Fruit fly (Drosophila melanogaster) whole organism, adult: ENCODE measurements around the gene Gr22c.
A peak's percentile ranks its signal among the peaks of the same experiment; 100 is the strongest.

Experiments
- CG1620 ChIP-seq: fragments of 200-800 bp; sonication (Bioruptor generic); optimal IDR thresholded peaks from 2 replicates; lab custom pipeline; 2016; ENCODE audit warnings: missing biosample characterization, missing genetic modification characterization
- CG33017 ChIP-seq: fragments of 200-800 bp; sonication (Bioruptor generic); optimal IDR thresholded peaks from 2 replicates; lab custom pipeline; 2018; ENCODE audit warnings: missing biosample characterization, mild to moderate bottlenecking, missing genetic modification characterization, moderate library complexity
- CG7101 ChIP-seq: fragments of 200-800 bp; sonication (Bioruptor generic); optimal IDR thresholded peaks from 2 replicates; lab custom pipeline; 2018; ENCODE audit warnings: missing biosample characterization, mild to moderate bottlenecking, missing genetic modification characterization, moderate library complexity
- Crg-1 ChIP-seq: fragments of 200-800 bp; sonication (Bioruptor generic); optimal IDR thresholded peaks from 2 replicates; lab custom pipeline; 2016; ENCODE audit warnings: missing biosample characterization, missing genetic modification characterization
- Hr96 ChIP-seq: fragments of 200-800 bp; sonication (Bioruptor generic); optimal IDR thresholded peaks from 2 replicates; lab custom pipeline; 2016; ENCODE audit warnings: missing biosample characterization, missing genetic modification characterization
- Mnt ChIP-seq: fragments of 200-800 bp; sonication (Bioruptor generic); optimal IDR thresholded peaks from 2 replicates; lab custom pipeline; 2016; ENCODE audit warnings: missing biosample characterization, mild to moderate bottlenecking, missing genetic modification characterization
- bab1 ChIP-seq: fragments of 200-800 bp; sonication (Bioruptor generic); optimal IDR thresholded peaks from 3 replicates; lab custom pipeline; 2019; ENCODE audit warnings: missing biosample characterization, mild to moderate bottlenecking, missing genetic modification characterization, moderate library complexity
- cic ChIP-seq: fragments of 200-800 bp; sonication (Bioruptor generic); optimal IDR thresholded peaks from 2 replicates; lab custom pipeline; 2017; ENCODE audit warnings: missing biosample characterization, mild to moderate bottlenecking, missing genetic modification characterization, moderate library complexity
- cnc ChIP-seq, 2 experiments: fragments of >200 bp; optimal IDR thresholded peaks; 2 replicates each; lab custom pipeline; 2017
- kay ChIP-seq: fragments of 200-800 bp; sonication (Bioruptor generic); peaks from one replicate; lab custom pipeline; 2016; ENCODE audit warnings: missing biosample characterization, missing genetic modification characterization, borderline replicate concordance
- ovo ChIP-seq: fragments of 200-800 bp; sonication (Bioruptor generic); optimal IDR thresholded peaks from 2 replicates; lab custom pipeline; 2016; ENCODE audit warnings: missing biosample characterization, missing genetic modification characterization
- pad ChIP-seq: fragments of 200-800 bp; sonication (Bioruptor generic); optimal IDR thresholded peaks from 3 replicates; lab custom pipeline; 2017; ENCODE audit warnings: missing biosample characterization, missing genetic modification characterization, mild to moderate bottlenecking, moderate library complexity, missing genetic modification reagents
- tj ChIP-seq: fragments of 200-800 bp; sonication (Bioruptor generic); optimal IDR thresholded peaks from 3 replicates; lab custom pipeline; 2017; ENCODE audit warnings: missing biosample characterization, mild to moderate bottlenecking, missing genetic modification characterization, moderate library complexity
- toe ChIP-seq: fragments of 200-800 bp; sonication (Bioruptor generic); optimal IDR thresholded peaks from 2 replicates; lab custom pipeline; 2016; ENCODE audit warnings: missing biosample characterization, missing genetic modification characterization

The Gr22c gene

DNA sequence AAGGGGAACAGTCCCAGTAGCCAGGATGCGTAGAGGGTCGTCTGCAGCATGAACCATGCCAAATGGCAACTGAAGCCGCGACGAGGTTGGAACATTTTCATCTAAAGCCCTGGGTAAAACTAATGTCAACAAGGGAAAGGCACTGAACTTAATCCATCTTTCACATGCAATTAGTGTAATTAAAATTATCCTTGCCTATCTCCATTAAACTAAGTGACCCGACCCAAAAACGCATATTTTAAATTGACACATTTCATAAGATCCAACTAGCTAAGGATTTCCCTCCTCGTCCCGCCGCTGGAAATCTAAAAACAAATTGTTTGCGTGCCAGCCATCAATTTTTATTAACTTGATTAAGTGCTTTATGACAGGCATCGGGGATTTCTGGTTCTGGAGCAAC lies 35.3 kb downstream of the Gr22c start, which contains the start of gene Gr22f:
TSS of gene Gr22f (minus strand) at position 101 of the 400 bp plus-strand sequence.
- no peak for TF ChIP-seq toe (GFP tag; lab: Kevin White, UChicago)
- TF ChIP-seq cnc (optimal IDR thresholded peaks at IDR 0.05; lab: Kevin White, UChicago): no peak
- no peak for TF ChIP-seq cic (GFP tag; lab: Kevin White, UChicago)
- TF ChIP-seq CG33017: no peak
- TF ChIP-seq CG1620: no peak
- no peak for TF ChIP-seq Crg-1
- TF ChIP-seq Mnt: no peak

DNA sequence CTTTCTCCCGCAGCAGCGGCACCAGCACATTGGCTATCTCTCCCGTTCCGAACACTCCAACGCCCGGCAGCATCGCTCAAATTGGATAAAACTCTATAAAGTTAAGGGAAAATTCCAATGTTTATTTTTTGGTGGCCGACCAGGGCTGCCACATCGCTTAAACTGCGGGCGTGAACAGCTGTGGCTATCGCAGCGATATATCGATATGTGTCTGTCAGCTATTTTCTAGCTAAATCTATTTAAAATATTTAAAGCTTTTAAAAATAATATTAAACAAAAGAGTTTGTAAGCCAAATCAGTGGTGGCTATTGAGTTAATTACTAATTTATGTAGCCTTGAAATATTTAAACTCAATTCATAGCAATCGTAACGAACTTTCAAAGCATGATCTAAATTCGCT lies 39.7 kb downstream of the Gr22c start, which contains the start of the genes CG17712 and CG17648:
TSS of gene CG17712 (minus strand) at position 170 of the 400 bp plus-strand sequence.
TSS of gene CG17648 (plus strand) at position 356 of the 400 bp plus-strand sequence.
- TF ChIP-seq CG7101 (tag; lab: Kevin White, UChicago): no peak
- no peak for TF ChIP-seq Hr96 (GFP tag; lab: Kevin White, UChicago)
- peak; percentile 23 for TF ChIP-seq bab1 (GFP tag; lab: Kevin White, UChicago)

dm6 chr2L:1748410-1748809 lies 43.2 kb downstream of the Gr22c start:
- TF ChIP-seq tj (GFP tag; lab: Kevin White, UChicago) (no peak), cic (GFP tag; lab: Kevin White, UChicago) (no peak), pad (GFP tag; lab: Kevin White, UChicago) (no peak), Hr96 (GFP tag; lab: Kevin White, UChicago) (no peak), CG1620 (no peak)

- TF ChIP-seq kay (GFP tag; lab: Kevin White, UChicago) (peak; percentile 66), CG1620 (no peak), ovo (GFP tag; lab: Kevin White, UChicago) (no peak)
These were observed 47.8 kb downstream of the Gr22c start for dm6 chr2L:1743800-1744199.
